Worm (Caenorhabditis elegans): ENCODE measurements around the gene twk-46.
"Not testable (repeated sequence)": the region's sequence is repeated elsewhere in the genome, so short reads cannot be mapped to it uniquely, and the experiment has no call there.

ce11 chrV:19026757-19027156 is 33.2 kb upstream of the twk-46 start:
- not testable (repeated sequence) for TF ChIP-seq fkh-10 (GFP tag; optimal IDR thresholded peaks at IDR 0.05); nhr-28 (tag; optimal IDR thresholded peaks at IDR 0.05); fos-1 (tag; optimal IDR thresholded peaks at IDR 0.05); ceh-82 (tag; optimal IDR thresholded peaks at IDR 0.05); skn-1 (tag; optimal IDR thresholded peaks at IDR 0.05); snpc-4 (tag; optimal IDR thresholded peaks at IDR 0.05); unc-62 (GFP tag; optimal IDR thresholded peaks at IDR 0.05); nhr-12 (tag; optimal IDR thresholded peaks at IDR 0.05)
